Worm (Caenorhabditis elegans): Measurements from ENCODE around the gene mog-2.
A peak's percentile ranks its signal among the peaks of the same experiment; 100 is the strongest.

Gene mog-2

DNA sequence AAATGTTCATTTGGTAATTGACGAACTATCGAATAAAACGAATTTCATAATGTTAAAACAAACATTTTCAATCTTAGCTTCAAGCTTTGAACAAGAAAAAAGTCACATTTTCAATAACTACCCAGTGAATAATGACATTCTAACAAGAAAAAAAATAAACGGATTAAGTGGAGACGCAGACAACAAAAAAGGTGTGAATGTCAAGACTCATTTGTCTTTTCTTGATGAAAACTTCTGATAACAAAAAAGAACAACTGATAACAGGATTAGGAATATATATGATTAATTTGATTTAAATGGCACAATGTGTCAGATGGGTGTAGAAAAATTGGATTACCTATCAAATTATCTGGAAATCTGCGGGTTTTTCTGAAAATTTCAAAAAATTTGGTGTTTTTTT lies 35.6 kb upstream of the mog-2 start (continued):
- TF ChIP-seq dpl-1 (GFP tag; optimal IDR thresholded peaks at IDR 0.05) (no peak), php-3 (GFP tag; IDR thresholded peaks at IDR 0.05) (no peak), lin-38 (GFP tag; IDR thresholded peaks at IDR 0.05) (no peak), madf-9 (GFP tag; conservative IDR thresholded peaks at IDR 0.05) (no peak), nhr-28 (tag; optimal IDR thresholded peaks at IDR 0.05) (peak; percentile 4), rbr-2 (tag; optimal IDR thresholded peaks at IDR 0.05) (no peak), gei-8 (GFP tag; optimal IDR thresholded peaks at IDR 0.05) (no peak), lin-1 (GFP tag; IDR thresholded peaks at IDR 0.05) (no peak), egl-43 (GFP tag; IDR thresholded peaks at IDR 0.05) (no peak), F37D6.2 (tag; optimal IDR thresholded peaks at IDR 0.05) (no peak), aha-1 (tag) (no peak), nhr-42 (GFP tag; IDR thresholded peaks at IDR 0.05) (no peak), jun-1 (tag; optimal IDR thresholded peaks at IDR 0.05) (no peak), lin-29 (GFP tag; IDR thresholded peaks at IDR 0.05) (no peak), unc-62 (GFP tag; optimal IDR thresholded peaks at IDR 0.05 in 1 of 2) (peak in 1 of 2 experiments; percentile 27), unc-62 (tag; optimal IDR thresholded peaks at IDR 0.05) (no peak), fkh-10 (GFP tag; optimal IDR thresholded peaks at IDR 0.05) (no peak)

DNA sequence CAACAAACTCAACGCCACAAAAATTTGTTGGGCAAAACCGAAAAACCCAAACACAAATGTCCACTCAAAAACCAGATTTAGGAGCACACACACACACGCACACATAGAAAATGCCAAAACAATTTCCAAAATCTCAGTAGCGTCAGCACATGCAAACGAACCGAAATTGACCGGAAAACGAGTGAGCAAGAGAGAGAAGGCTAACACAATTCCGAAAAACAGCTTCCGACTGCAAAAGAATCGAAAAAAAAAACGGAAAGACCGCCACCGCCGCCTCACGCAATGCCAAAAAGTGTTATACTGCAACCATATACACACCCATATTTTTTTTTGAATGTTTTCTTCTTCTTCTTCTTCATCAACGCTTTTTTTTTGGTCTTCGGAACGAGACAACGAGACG lies 32.4 kb upstream of the mog-2 start:
- peak; percentile 10 for TF ChIP-seq fkh-10 (GFP tag; optimal IDR thresholded peaks at IDR 0.05)
- TF ChIP-seq D1046.2 (GFP tag; IDR thresholded peaks at IDR 0.05) = no peak
- TF ChIP-seq mes-2 (tag; optimal IDR thresholded peaks at IDR 0.05; ENCODE audit: poor library complexity, severe bottlenecking) = no peak
- no peak for TF ChIP-seq nhr-25 (tag; optimal IDR thresholded peaks at IDR 0.05; ENCODE audit: borderline replicate concordance, insufficient read depth)
- no peak for TF ChIP-seq hlh-11 (tag; optimal IDR thresholded peaks at IDR 0.05)
- no peak for TF ChIP-seq dmd-8 (GFP tag; IDR thresholded peaks at IDR 0.05)
- no peak for TF ChIP-seq ceh-32 (tag; optimal IDR thresholded peaks at IDR 0.05; ENCODE audit: poor library complexity)
- no peak for TF ChIP-seq mdl-1 (tag; optimal IDR thresholded peaks at IDR 0.05)
- TF ChIP-seq zfp-2 (tag; optimal IDR thresholded peaks at IDR 0.05) = no peak
- peak; percentile 4 for TF ChIP-seq ces-1 (GFP tag; optimal IDR thresholded peaks at IDR 0.05)
- TF ChIP-seq snpc-1.2 (GFP tag; IDR thresholded peaks at IDR 0.05) = no peak
- no peak for TF ChIP-seq F10B5.3 (tag; optimal IDR thresholded peaks at IDR 0.05)

DNA sequence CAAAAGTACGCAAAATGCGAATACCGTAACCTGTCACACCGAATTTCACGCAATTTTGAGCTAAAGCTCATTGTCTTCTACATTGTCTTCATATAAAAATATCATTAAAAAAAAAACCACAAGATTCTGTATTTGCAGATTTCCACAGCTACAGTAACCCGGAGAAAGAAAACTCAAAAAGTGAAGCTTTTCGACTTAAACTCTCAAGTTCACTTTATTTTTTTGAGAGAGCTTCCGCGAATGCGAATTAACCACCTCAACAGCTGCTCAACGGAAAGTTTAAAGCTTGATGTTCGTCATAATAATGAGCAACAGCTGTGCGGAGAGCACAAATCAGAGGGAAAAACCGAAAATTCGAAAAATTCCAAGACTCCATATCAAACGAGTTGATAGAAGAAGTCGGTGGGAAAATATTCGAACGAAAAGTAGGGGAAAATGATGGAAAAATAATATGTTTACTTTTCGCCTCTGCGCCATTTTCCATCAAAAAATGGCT lies 31.1 kb upstream of the mog-2 start:
- TF ChIP-seq aha-1 (tag) (peak; percentile 64), aly-2 (tag; optimal IDR thresholded peaks at IDR 0.05) (no peak), rbr-2 (tag; optimal IDR thresholded peaks at IDR 0.05) (no peak), unc-62 (GFP tag; optimal IDR thresholded peaks at IDR 0.05 in 1 of 2) (peak in 1 of 2 experiments; percentile 55), unc-62 (tag; optimal IDR thresholded peaks at IDR 0.05) (no peak)

DNA sequence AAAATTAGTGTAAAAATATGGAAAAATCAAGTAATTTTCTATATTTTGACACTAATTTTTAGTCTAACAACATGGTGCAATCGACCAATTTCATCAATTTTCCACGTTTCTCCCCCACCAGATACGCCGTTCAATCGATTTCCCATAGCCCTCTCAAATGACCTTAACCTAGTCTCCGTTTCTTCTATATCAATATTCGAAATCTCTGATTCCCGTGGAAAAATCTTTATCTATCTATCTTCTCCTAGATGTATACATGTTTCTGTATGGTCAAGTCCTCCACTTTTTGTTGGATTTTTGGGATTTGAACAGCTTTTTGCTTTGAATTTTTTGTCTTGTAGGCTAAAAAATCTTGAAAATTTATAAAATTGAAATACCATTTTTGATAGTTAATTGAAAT lies 30.0 kb upstream of the mog-2 start:
- TF ChIP-seq set-16 (GFP tag; IDR thresholded peaks at IDR 0.05) = no peak
- no peak for TF ChIP-seq F44E2.7 (GFP tag; IDR thresholded peaks at IDR 0.05)
- no peak for TF ChIP-seq snpc-4 (tag; optimal IDR thresholded peaks at IDR 0.05)
- no peak for TF ChIP-seq T26A8.4 (GFP tag; IDR thresholded peaks at IDR 0.05)
- no peak for TF ChIP-seq egl-27 (tag; optimal IDR thresholded peaks at IDR 0.05)
- no peak for TF ChIP-seq hlh-30 (tag; optimal IDR thresholded peaks at IDR 0.05; ENCODE audit: insufficient read depth)
- no peak for TF ChIP-seq dmd-8 (GFP tag; IDR thresholded peaks at IDR 0.05)
- no peak for TF ChIP-seq F49E8.2 (tag; optimal IDR thresholded peaks at IDR 0.05; ENCODE audit: borderline replicate concordance)
- no peak for TF ChIP-seq vab-7 (GFP tag; IDR thresholded peaks at IDR 0.05)
- no peak for TF ChIP-seq lim-7 (GFP tag; IDR thresholded peaks at IDR 0.05)
- TF ChIP-seq nhr-25 (tag; optimal IDR thresholded peaks at IDR 0.05; ENCODE audit: borderline replicate concordance, insufficient read depth) = no peak
- no peak for TF ChIP-seq ztf-11 (tag; optimal IDR thresholded peaks at IDR 0.05)
- no peak for TF ChIP-seq spr-1 (tag; optimal IDR thresholded peaks at IDR 0.05)
- TF ChIP-seq nhr-48 (tag; optimal IDR thresholded peaks at IDR 0.05) = no peak
- TF ChIP-seq T20F7.1 (GFP tag; optimal IDR thresholded peaks at IDR 0.05) = no peak
- TF ChIP-seq nhr-41 (GFP tag; IDR thresholded peaks at IDR 0.05) = no peak
- no peak for TF ChIP-seq lin-13 (GFP tag; optimal IDR thresholded peaks at IDR 0.05)
